Worm (Caenorhabditis elegans) whole organism, L4 larva: Measurements from ENCODE around the gene nspg-7.2.

Source experiments
- F26F4.8 ChIP-seq: fragments of 200-800 bp; sonication (Bioruptor generic); conservative IDR thresholded peaks from 2 replicates; pipeline ENCODE4 v1.3.6; 2022; ENCODE audit warnings: missing genetic modification characterization, missing compliant biosample characterization
- T20F7.1 ChIP-seq: fragments of 200-800 bp; sonication (Bioruptor generic); optimal IDR thresholded peaks from 2 replicates; lab custom pipeline; 2018; ENCODE audit warnings: mild to moderate bottlenecking, missing genetic modification characterization, missing compliant biosample characterization
- T26A8.4 ChIP-seq: fragments of 200-800 bp; sonication (Bioruptor generic); IDR thresholded peaks from 2 replicates; pipeline ENCODE4 v1.3.6; 2022; ENCODE audit warnings: missing genetic modification characterization, missing compliant biosample characterization
- Y105C5A.15 ChIP-seq: fragments of 200-800 bp; sonication (Bioruptor generic); IDR thresholded peaks from 2 replicates; pipeline ENCODE4 v1.3.6; 2022; ENCODE audit warnings: missing genetic modification characterization, missing compliant biosample characterization
- Y75B8A.6 ChIP-seq: fragments of 200-800 bp; sonication (Bioruptor generic); IDR thresholded peaks from 2 replicates; pipeline ENCODE4 v1.3.6; 2022; ENCODE audit warnings: missing genetic modification reagents, missing genetic modification characterization, missing compliant biosample characterization
- aha-1 ChIP-seq: fragments of 150-350 bp; peaks from one replicate; lab custom pipeline; 2014; ENCODE audit warnings: missing biosample characterization, missing genetic modification characterization
- arid-1 ChIP-seq: fragments of 200-800 bp; sonication (Bioruptor generic); conservative IDR thresholded peaks from 2 replicates; pipeline ENCODE4 v1.3.6; 2022; ENCODE audit warnings: missing genetic modification reagents, missing genetic modification characterization, missing compliant biosample characterization
- ceh-20 ChIP-seq: fragments of 200-800 bp; sonication (Bioruptor generic); IDR thresholded peaks from 2 replicates; pipeline ENCODE4 v1.3.6; 2022; ENCODE audit warnings: missing genetic modification reagents, missing genetic modification characterization, missing compliant biosample characterization
- ceh-44 ChIP-seq: fragments of 200-800 bp; sonication (Bioruptor generic); IDR thresholded peaks from 2 replicates; pipeline ENCODE4 v1.3.6; 2022; ENCODE audit warnings: missing genetic modification reagents, missing genetic modification characterization, missing compliant biosample characterization
- ces-1 ChIP-seq: fragments of 150-350 bp; sonication (generic microtip); optimal IDR thresholded peaks from 4 replicates; lab custom pipeline; 2014; ENCODE audit warnings: missing biosample characterization, missing genetic modification reagents, missing genetic modification characterization
- ctbp-1 ChIP-seq: fragments of 200-800 bp; sonication (Bioruptor generic); IDR thresholded peaks from 2 replicates; pipeline ENCODE4 v1.3.6; 2022; ENCODE audit warnings: missing genetic modification reagents, missing genetic modification characterization, missing compliant biosample characterization
- daf-16 ChIP-seq, 3 experiments: sonication (generic microtip); optimal IDR thresholded peaks; 2 replicates each; lab custom pipeline; 2016 to 2017; ENCODE audit warnings: missing genetic modification characterization in 3 of 3, missing genetic modification reagents in 3 of 3, mild to moderate bottlenecking in 2 of 3, missing compliant biosample characterization in 2 of 3, missing biosample characterization in 1 of 3, moderate library complexity in 1 of 3
- dmd-6 ChIP-seq: fragments of 200-800 bp; sonication (Bioruptor generic); IDR thresholded peaks from 2 replicates; pipeline ENCODE4 v1.3.6; 2022; ENCODE audit warnings: missing genetic modification reagents, missing genetic modification characterization, missing compliant biosample characterization
- dmd-8 ChIP-seq: fragments of 200-800 bp; sonication (Bioruptor generic); IDR thresholded peaks from 2 replicates; pipeline ENCODE4 v1.3.6; 2022; ENCODE audit warnings: missing genetic modification characterization, missing compliant biosample characterization
- dmd-9 ChIP-seq: fragments of 200-800 bp; sonication (Bioruptor generic); IDR thresholded peaks from 2 replicates; pipeline ENCODE4 v1.3.6; 2022; ENCODE audit warnings: missing genetic modification reagents, missing genetic modification characterization, missing compliant biosample characterization
- dve-1 ChIP-seq: sonication (generic microtip); optimal IDR thresholded peaks from 2 replicates; lab custom pipeline; 2017; ENCODE audit warnings: antibody characterized with exemption, mild to moderate bottlenecking, missing genetic modification characterization, missing compliant biosample characterization; ENCODE audit not compliant: insufficient read depth
- fos-1 ChIP-seq: fragments of 150-350 bp; optimal IDR thresholded peaks from 2 replicates; lab custom pipeline; 2014; ENCODE audit warnings: missing biosample characterization, missing genetic modification characterization
- lim-7 ChIP-seq: fragments of 200-800 bp; sonication (Bioruptor generic); IDR thresholded peaks from 2 replicates; pipeline ENCODE4 v1.3.6; 2022; ENCODE audit warnings: missing genetic modification characterization, missing compliant biosample characterization
- lin-1 ChIP-seq: fragments of 200-800 bp; sonication (Bioruptor generic); IDR thresholded peaks from 2 replicates; pipeline ENCODE4 v1.3.6; 2022; ENCODE audit warnings: missing genetic modification reagents, missing genetic modification characterization, missing compliant biosample characterization
- lin-13 ChIP-seq: fragments of 150-350 bp; optimal IDR thresholded peaks from 2 replicates; lab custom pipeline; 2014; ENCODE audit warnings: missing biosample characterization, missing genetic modification reagents, missing genetic modification characterization
- lin-15B ChIP-seq: fragments of 150-350 bp; sonication (generic microtip); optimal IDR thresholded peaks from 3 replicates; lab custom pipeline; 2014; ENCODE audit warnings: missing biosample characterization, missing genetic modification characterization
- lin-29 ChIP-seq: fragments of 200-800 bp; sonication (Bioruptor generic); IDR thresholded peaks from 2 replicates; pipeline ENCODE4 v1.3.6; 2022; ENCODE audit warnings: missing genetic modification reagents, missing genetic modification characterization, missing compliant biosample characterization
- lsy-2 ChIP-seq, 2 experiments: fragments of 150-350 bp in 1 of 2; sonication (generic microtip) in 1 of 2; optimal IDR thresholded peaks; 2 replicates each; lab custom pipeline; 2014 to 2017; ENCODE audit warnings: missing biosample characterization in 2 of 2, missing genetic modification characterization in 2 of 2
- madf-5 ChIP-seq, 2 experiments: fragments of 200-800 bp; sonication (Bioruptor generic); IDR thresholded peaks; 2 replicates each; pipeline ENCODE4 v1.3.6; 2022; ENCODE audit warnings: missing compliant biosample characterization in 2 of 2, missing genetic modification characterization in 2 of 2
- madf-9 ChIP-seq: fragments of 200-800 bp; sonication (Bioruptor generic); conservative IDR thresholded peaks from 2 replicates; pipeline ENCODE4 v1.3.6; 2022; ENCODE audit warnings: missing genetic modification reagents, missing genetic modification characterization, missing compliant biosample characterization
- mes-2 ChIP-seq: sonication (generic microtip); optimal IDR thresholded peaks from 2 replicates; lab custom pipeline; 2016; ENCODE audit warnings: missing genotype, mild to moderate bottlenecking, missing genetic modification characterization, missing compliant biosample characterization; ENCODE audit not compliant: poor library complexity, severe bottlenecking
- mxl-3 ChIP-seq: fragments of 200-800 bp; sonication (Bioruptor generic); optimal IDR thresholded peaks from 2 replicates; lab custom pipeline; 2018; ENCODE audit warnings: mild to moderate bottlenecking, missing genetic modification characterization, missing compliant biosample characterization
- nhr-11 ChIP-seq: fragments of 150-350 bp; optimal IDR thresholded peaks from 2 replicates; lab custom pipeline; 2014; ENCODE audit warnings: missing biosample characterization, missing genetic modification characterization
- nhr-28 ChIP-seq: fragments of 150-350 bp; optimal IDR thresholded peaks from 2 replicates; lab custom pipeline; 2014; ENCODE audit warnings: missing biosample characterization, missing genetic modification characterization
- nhr-41 ChIP-seq: fragments of 200-800 bp; sonication (Bioruptor generic); IDR thresholded peaks from 2 replicates; pipeline ENCODE4 v1.3.6; 2022; ENCODE audit warnings: missing genetic modification reagents, missing genetic modification characterization, missing compliant biosample characterization
- nhr-77 ChIP-seq: fragments of 150-350 bp; optimal IDR thresholded peaks from 2 replicates; lab custom pipeline; 2014; ENCODE audit warnings: missing biosample characterization, missing genetic modification characterization
- php-3 ChIP-seq: fragments of 200-800 bp; sonication (Bioruptor generic); IDR thresholded peaks from 2 replicates; pipeline ENCODE4 v1.3.6; 2022; ENCODE audit warnings: missing genetic modification reagents, missing genetic modification characterization, missing compliant biosample characterization
- pqm-1 ChIP-seq: sonication (generic microtip); optimal IDR thresholded peaks from 2 replicates; lab custom pipeline; 2017; ENCODE audit warnings: missing biosample characterization, missing genetic modification characterization
- set-16 ChIP-seq: fragments of 200-800 bp; sonication (Bioruptor generic); IDR thresholded peaks from 2 replicates; pipeline ENCODE4 v1.3.6; 2022; ENCODE audit warnings: missing genetic modification reagents, missing genetic modification characterization, missing compliant biosample characterization
- snpc-4 ChIP-seq: fragments of 150-350 bp; optimal IDR thresholded peaks from 2 replicates; lab custom pipeline; 2014; ENCODE audit warnings: missing biosample characterization, missing genetic modification characterization
- spr-1 ChIP-seq: sonication (generic microtip); optimal IDR thresholded peaks from 2 replicates; lab custom pipeline; 2016; ENCODE audit warnings: mild to moderate bottlenecking, missing genetic modification characterization, missing compliant biosample characterization
- spr-3 ChIP-seq: fragments of 200-800 bp; sonication (Bioruptor generic); optimal IDR thresholded peaks from 2 replicates; lab custom pipeline; 2018; ENCODE audit warnings: mild to moderate bottlenecking, missing genetic modification characterization, missing compliant biosample characterization
- tra-1 ChIP-seq: fragments of 200-800 bp; sonication (Bioruptor generic); IDR thresholded peaks from 2 replicates; pipeline ENCODE4 v1.3.6; 2022; ENCODE audit warnings: missing genetic modification reagents, missing genetic modification characterization, missing compliant biosample characterization
- unc-39 ChIP-seq: sonication (generic microtip); optimal IDR thresholded peaks from 2 replicates; lab custom pipeline; 2017; ENCODE audit warnings: missing biosample characterization, missing genetic modification characterization
- unc-62 ChIP-seq, 3 experiments: fragments of 150-350 bp in 1 of 3; sonication (generic microtip); optimal IDR thresholded peaks in 2 of 3; peaks in 1 of 3; 1 replicate in 1 of 3; 2 replicates in 2 of 3; lab custom pipeline; 2014 to 2017; ENCODE audit warnings: missing biosample characterization in 3 of 3, missing genetic modification characterization in 3 of 3, missing genetic modification reagents in 3 of 3, missing genotype in 1 of 3
- vab-7 ChIP-seq: fragments of 200-800 bp; sonication (Bioruptor generic); IDR thresholded peaks from 2 replicates; pipeline ENCODE4 v1.3.6; 2022; ENCODE audit warnings: missing genetic modification reagents, missing genetic modification characterization, missing compliant biosample characterization
- ztf-7 ChIP-seq: fragments of 150-350 bp; optimal IDR thresholded peaks from 2 replicates; lab custom pipeline; 2014; ENCODE audit warnings: missing biosample characterization, missing genetic modification characterization

Gene nspg-7.2

DNA sequence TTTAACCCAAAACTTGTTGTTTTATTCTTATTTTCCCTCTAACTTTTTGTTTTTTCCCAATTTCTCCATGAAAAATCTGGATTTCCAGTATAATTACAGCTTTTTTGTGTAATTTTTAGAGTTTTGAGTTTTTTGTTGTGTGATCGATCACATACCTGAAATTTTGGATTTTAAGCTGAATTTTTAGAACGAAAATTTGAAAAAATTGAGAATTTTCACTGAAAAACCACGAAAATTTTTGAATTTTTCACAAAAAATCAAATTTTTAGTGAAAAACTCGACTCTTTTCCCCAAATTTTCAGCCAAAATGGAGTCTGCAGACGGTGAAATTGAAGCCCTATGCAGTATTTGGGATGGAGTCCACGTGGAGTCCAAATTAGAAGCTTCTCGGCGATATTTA is 38.9 kb upstream of the nspg-7.2 start, which contains the start of gene Y53G8AR.5:
Gene Y53G8AR.5, plus strand, starts transcription at position 301 of the 400 bp plus-strand sequence.
- TF ChIP-seq madf-9 (GFP tag; lab: Robert Waterston, UW) (no peak), aha-1 (peak; percentile 42)

DNA sequence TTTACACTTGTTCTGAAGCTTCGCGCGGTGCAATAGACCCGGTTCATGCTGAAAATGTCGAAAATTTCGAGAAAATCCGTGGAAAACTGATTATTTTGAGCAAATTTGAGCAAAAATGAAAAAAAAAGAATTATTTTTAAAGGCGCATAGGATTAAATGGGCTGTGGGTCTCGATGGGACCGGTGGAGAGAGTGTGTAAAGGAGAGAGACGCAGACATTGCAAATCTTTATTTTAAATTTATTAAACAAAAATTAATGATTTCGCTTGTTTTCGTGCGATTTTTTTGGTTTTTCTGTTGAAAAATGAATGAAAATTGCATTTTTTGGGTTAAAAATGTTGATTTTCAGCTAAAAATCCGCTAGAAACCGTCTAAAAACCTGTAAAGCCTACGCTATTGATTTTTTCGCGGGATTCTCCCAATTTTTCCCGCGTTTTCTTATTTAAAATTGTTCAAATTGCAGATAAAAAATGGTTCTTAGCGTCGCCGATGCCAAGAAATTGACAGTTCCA is 36.1 kb upstream of the nspg-7.2 start, which contains the start of the genes Y53G8AR.8 and Y53G8AR.6:
Gene Y53G8AR.8, minus strand, starts transcription at position 48 of the 511 bp plus-strand sequence.
Gene Y53G8AR.6, plus strand, starts transcription at position 461 of the 511 bp plus-strand sequence.
- TF ChIP-seq nhr-11 (tag; lab: Kevin White, UChicago) (no peak), mes-2 (tag; lab: Kevin White, UChicago) (peak; percentile 60), lsy-2 (tag; optimal IDR thresholded peaks at IDR 0.05; lab: Kevin White, UChicago) (peak in 1 of 2 experiments; percentile 51), aha-1 (peak; percentile 29), madf-5 (GFP tag; IDR thresholded peaks at IDR 0.05; lab: Robert Waterston, UW) (no peak)

DNA sequence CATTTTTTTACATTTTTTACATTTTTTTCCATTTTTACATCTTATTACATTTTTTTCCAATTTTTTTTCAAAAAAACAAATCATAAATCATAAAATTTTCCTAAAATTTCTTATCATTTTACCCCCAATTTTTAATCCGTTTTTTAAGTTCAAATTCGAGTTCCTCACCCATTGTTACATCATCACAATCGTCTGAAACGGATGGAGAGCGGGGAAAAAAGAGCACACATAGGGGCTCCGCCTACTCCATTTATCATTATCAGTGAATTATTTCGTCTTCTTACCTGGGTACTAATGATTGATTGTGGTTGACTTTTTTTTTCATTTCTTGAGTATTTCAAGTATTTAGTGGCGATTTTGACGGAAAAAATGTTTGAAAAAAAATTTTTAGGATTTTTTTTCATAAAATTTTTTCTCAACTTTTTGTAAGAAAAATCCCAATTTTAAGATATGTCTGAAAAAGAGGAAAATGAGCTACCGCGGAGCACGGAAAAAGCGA is 23.7 kb upstream of the nspg-7.2 start, which contains the start of gene mfsd-8:
Gene mfsd-8, plus strand, starts transcription at position 449 of the 499 bp plus-strand sequence.
- TF ChIP-seq lin-1 (peak; percentile 72), nhr-28 (tag; lab: Kevin White, UChicago) (peak; percentile 46), lin-29 (no peak), F26F4.8 (GFP tag; lab: Robert Waterston, UW) (no peak), aha-1 (peak; percentile 36), T20F7.1 (GFP tag; lab: Kevin White, UChicago) (no peak), dve-1 (tag; lab: Kevin White, UChicago) (peak; percentile 51), pqm-1 (tag; lab: Kevin White, UChicago) (peak; percentile 81), dmd-6 (GFP tag; lab: Robert Waterston, UW) (peak; percentile 88), snpc-4 (tag; lab: Kevin White, UChicago) (no peak), lim-7 (GFP tag; lab: Robert Waterston, UW) (no peak), nhr-41 (GFP tag; lab: Robert Waterston, UW) (peak; percentile 88)

DNA sequence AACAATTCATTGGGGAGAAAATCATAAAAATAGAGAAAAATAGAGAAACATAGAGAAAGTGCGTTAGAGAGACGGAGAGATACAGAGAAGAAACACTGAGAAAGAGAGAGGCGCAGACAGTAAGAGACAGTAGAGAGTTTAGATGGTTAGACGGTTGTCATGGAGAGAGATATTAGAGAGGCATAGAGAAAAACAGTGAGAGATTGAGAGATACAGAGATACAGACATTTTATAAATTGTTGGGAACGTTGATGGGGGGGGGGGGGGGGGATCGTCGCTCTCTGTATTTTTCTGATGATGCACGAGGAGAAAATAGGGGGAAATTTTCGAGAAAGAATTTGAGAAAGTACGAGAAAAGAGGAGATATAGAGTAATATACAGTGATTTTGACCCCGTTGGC is 21.1 kb upstream of the nspg-7.2 start:
- TF ChIP-seq daf-16 (GFP tag; optimal IDR thresholded peaks at IDR 0.05; lab: Kevin White, UChicago) (peak in 1 of 2 experiments; percentile 18), daf-16 (tag; optimal IDR thresholded peaks at IDR 0.05; lab: Kevin White, UChicago) (peak; percentile 51), ceh-44 (GFP tag; lab: Robert Waterston, UW) (no peak), tra-1 (GFP tag; lab: Robert Waterston, UW) (no peak), ctbp-1 (no peak), dmd-8 (no peak), nhr-28 (tag; lab: Kevin White, UChicago) (peak; percentile 60), lin-15B (no peak), lim-7 (GFP tag; lab: Robert Waterston, UW) (no peak), spr-1 (tag; lab: Kevin White, UChicago) (no peak), dve-1 (tag; lab: Kevin White, UChicago) (peak; percentile 91), fos-1 (tag; lab: Kevin White, UChicago) (no peak), spr-3 (GFP tag; lab: Kevin White, UChicago) (no peak), nhr-41 (GFP tag; lab: Robert Waterston, UW) (no peak), arid-1 (GFP tag; lab: Robert Waterston, UW) (no peak), Y105C5A.15 (GFP tag; lab: Robert Waterston, UW) (no peak), ceh-20 (peak; percentile 37; the same call in 1 of the 2 replicates), F26F4.8 (GFP tag; lab: Robert Waterston, UW) (no peak), T26A8.4 (GFP tag; lab: Robert Waterston, UW) (peak; percentile 65; the same call in 1 of the 2 replicates), pqm-1 (tag; lab: Kevin White, UChicago) (no peak), Y75B8A.6 (no peak), lin-13 (GFP tag; lab: Kevin White, UChicago) (peak; percentile 58), set-16 (GFP tag; lab: Robert Waterston, UW) (no peak), php-3 (GFP tag; lab: Robert Waterston, UW) (no peak), ztf-7 (peak; percentile 42), vab-7 (GFP tag; lab: Robert Waterston, UW) (no peak), dmd-9 (no peak), mxl-3 (GFP tag; lab: Kevin White, UChicago) (no peak), snpc-4 (tag; lab: Kevin White, UChicago) (no peak), ces-1 (GFP tag; lab: Kevin White, UChicago) (no peak), unc-62 (GFP tag; optimal IDR thresholded peaks at IDR 0.05 in 1 of 2; lab: Kevin White, UChicago) (peak in 1 of 2 experiments; percentile 89), unc-62 (tag; optimal IDR thresholded peaks at IDR 0.05; lab: Kevin White, UChicago) (no peak), nhr-77 (tag; lab: Kevin White, UChicago) (peak; percentile 42), unc-39 (tag; lab: Kevin White, UChicago) (no peak)
